Worm (Caenorhabditis elegans): ENCODE measurements around the gene csp-2.

csp-2 gene

DNA sequence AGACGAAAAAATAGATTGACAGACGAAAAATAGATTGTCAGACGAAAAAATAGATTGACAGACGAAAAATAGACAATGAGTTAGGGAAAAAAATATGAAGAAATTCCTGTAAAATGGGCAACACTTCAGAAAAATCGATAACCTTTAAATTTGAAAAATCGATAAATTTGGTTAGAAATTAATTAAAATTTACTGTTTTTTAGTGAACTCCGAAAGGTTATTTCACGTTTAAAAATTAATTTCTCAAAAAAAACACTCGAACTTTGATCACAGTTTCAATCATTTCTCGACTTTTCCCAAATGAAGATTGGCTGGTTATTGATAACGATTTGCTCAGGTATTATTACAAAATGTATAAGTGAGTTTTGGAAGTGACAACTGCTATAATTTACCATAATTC lies at the start of gene csp-2:
TSS of gene csp-2 (plus strand) at position 301 of the 400 bp plus-strand sequence.
- TF ChIP-seq ztf-6 (GFP tag; IDR thresholded peaks at IDR 0.05) (no peak), dpff-1 (tag; optimal IDR thresholded peaks at IDR 0.05) (no peak), B0035.1 (tag; optimal IDR thresholded peaks at IDR 0.05) (no peak), madf-3 (GFP tag; IDR thresholded peaks at IDR 0.05) (no peak), nhr-120 (GFP tag; IDR thresholded peaks at IDR 0.05) (no peak), cebp-1 (GFP tag; IDR thresholded peaks at IDR 0.05) (no peak), cebp-1 (tag; optimal IDR thresholded peaks at IDR 0.05) (no peak), snpc-4 (GFP tag; optimal IDR thresholded peaks at IDR 0.05) (no peak), snpc-4 (tag; optimal IDR thresholded peaks at IDR 0.05) (no peak), zfh-2 (GFP tag; conservative IDR thresholded peaks at IDR 0.05) (no peak), tbp1 (GFP tag; optimal IDR thresholded peaks at IDR 0.05) (no peak), ZK185.1 (tag; optimal IDR thresholded peaks at IDR 0.05; ENCODE audit: poor library complexity, severe bottlenecking) (no peak), ceh-100 (GFP tag; IDR thresholded peaks at IDR 0.05) (no peak), Y67H2A.10 (GFP tag; conservative IDR thresholded peaks at IDR 0.05) (no peak), ztf-25 (GFP tag; IDR thresholded peaks at IDR 0.05) (no peak), efl-1 (GFP tag; optimal IDR thresholded peaks at IDR 0.05) (no peak), unc-62 (GFP tag; optimal IDR thresholded peaks at IDR 0.05) (no peak), ceh-91 (GFP tag; IDR thresholded peaks at IDR 0.05) (no peak), ceh-27 (GFP tag; optimal IDR thresholded peaks at IDR 0.05) (no peak)

DNA sequence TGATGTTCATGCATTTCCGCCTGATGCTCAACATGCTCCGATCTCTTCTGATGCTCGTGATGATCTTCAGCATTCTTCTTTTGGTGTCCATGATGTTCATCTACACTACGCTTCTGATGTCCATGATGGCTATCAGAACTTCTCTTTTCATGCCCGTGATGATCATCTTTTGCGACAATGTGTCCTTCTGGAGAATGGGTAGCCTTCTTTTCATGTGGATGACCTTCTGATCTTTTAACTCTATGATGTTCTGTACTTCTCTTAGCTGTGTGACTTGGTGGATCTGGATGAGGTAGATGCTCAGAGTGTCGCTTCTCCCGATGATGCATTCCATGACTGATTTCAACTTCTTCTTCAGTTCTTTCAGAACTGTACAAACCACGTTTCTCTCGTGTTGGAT lies 48.6 kb upstream of the csp-2 start:
- no peak for TF ChIP-seq nhr-120 (GFP tag; IDR thresholded peaks at IDR 0.05)
- 0 out of 2 replicates have a peak, but pooled peaks have one; percentile 52 for TF ChIP-seq madf-3 (GFP tag; IDR thresholded peaks at IDR 0.05)

- TF ChIP-seq snpc-4 (GFP tag; optimal IDR thresholded peaks at IDR 0.05) (no peak), snpc-4 (tag; optimal IDR thresholded peaks at IDR 0.05) (no peak), nhr-27 (tag; optimal IDR thresholded peaks at IDR 0.05) (no peak), F39B2.1 (GFP tag; IDR thresholded peaks at IDR 0.05) (no peak), F55B11.4 (tag; optimal IDR thresholded peaks at IDR 0.05; ENCODE audit: borderline replicate concordance, insufficient read depth) (no peak), F33H1.4 (GFP tag; IDR thresholded peaks at IDR 0.05) (no peak), F57A8.1 (GFP tag; optimal IDR thresholded peaks at IDR 0.05) (no peak), snpc-1.1 (tag; optimal IDR thresholded peaks at IDR 0.05; ENCODE audit: insufficient read depth) (no peak), egl-18 (GFP tag; IDR thresholded peaks at IDR 0.05) (no peak), cebp-2 (GFP tag; IDR thresholded peaks at IDR 0.05) (no peak), die-1 (tag; optimal IDR thresholded peaks at IDR 0.05) (no peak), lin-40 (tag; optimal IDR thresholded peaks at IDR 0.05) (no peak), B0336.3 (GFP tag; IDR thresholded peaks at IDR 0.05) (no peak)
These were observed 47.8 kb upstream of the csp-2 start, which contains the start of gene nlp-16 for ce11 chrIV:6259732-6260131. Gene nlp-16 (minus strand): TSS chrIV:6259832.

DNA sequence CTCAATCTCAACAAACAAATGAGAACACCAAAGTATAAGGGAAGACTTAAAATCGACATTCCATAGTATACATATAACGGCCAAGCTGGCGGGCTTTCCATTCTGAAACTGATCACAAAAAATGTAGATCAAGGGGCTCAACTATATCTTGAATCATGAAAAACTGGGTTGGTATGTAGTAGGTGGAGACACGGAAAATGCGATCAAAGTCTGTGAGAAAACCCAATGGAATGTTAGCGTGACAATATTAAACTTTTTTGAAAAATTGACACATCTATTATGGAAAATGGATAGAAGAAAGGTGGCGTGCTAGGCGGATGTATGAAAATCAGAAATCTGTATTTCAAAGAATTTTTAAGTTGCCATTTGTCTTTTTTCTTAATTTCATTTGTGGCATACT lies 44.3 kb upstream of the csp-2 start, which contains the start of gene srv-28:
TSS of gene srv-28 (minus strand) at position 101 of the 400 bp plus-strand sequence.
- no peak for TF ChIP-seq madf-8 (GFP tag; conservative IDR thresholded peaks at IDR 0.05)
- no peak for TF ChIP-seq hmg-1.2 (GFP tag; IDR thresholded peaks at IDR 0.05)
- no peak for TF ChIP-seq hmg-20 (GFP tag; IDR thresholded peaks at IDR 0.05)
- TF ChIP-seq lin-26 (GFP tag; IDR thresholded peaks at IDR 0.05): no peak
- TF ChIP-seq cebp-1 (GFP tag; IDR thresholded peaks at IDR 0.05): no peak
- no peak for TF ChIP-seq cebp-1 (tag; optimal IDR thresholded peaks at IDR 0.05)
- TF ChIP-seq K11D2.4 (GFP tag; IDR thresholded peaks at IDR 0.05): no peak
- TF ChIP-seq snpc-1.1 (tag; optimal IDR thresholded peaks at IDR 0.05; ENCODE audit: insufficient read depth): no peak
- no peak for TF ChIP-seq ceh-79 (tag; optimal IDR thresholded peaks at IDR 0.05)
